Worm (Caenorhabditis elegans): ENCODE results near the gene Y51H4A.938.
A peak's percentile ranks its signal among the peaks of the same experiment; 100 is the strongest.
"Not testable (repeated sequence)": the region's sequence is repeated elsewhere in the genome, so short reads cannot be mapped to it uniquely, and the experiment has no call there.

Y51H4A.938 gene

DNA sequence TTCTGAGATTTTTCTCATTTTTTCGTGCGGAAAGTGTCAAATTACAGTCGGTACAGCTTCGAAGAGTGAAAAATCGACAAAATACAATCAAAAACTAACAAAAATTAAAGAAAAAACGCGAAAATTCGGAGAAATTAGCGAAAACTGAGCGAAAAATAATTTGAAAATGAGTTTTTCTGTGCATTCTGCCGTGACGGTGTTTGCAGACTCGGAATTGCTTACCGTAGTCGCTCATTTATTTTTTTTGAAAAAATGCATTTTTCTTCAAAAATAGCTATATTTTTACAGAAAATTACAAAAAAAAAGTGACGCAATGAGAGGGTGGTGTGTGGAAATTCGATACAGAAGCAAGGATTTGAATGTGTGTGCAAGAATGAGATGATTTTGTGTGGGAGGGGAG lies 22.1 kb downstream of the Y51H4A.938 start:
- TF ChIP-seq ceh-28 (tag; optimal IDR thresholded peaks at IDR 0.05) (no peak), eor-1 (tag; optimal IDR thresholded peaks at IDR 0.05) (no peak), nhr-12 (tag; optimal IDR thresholded peaks at IDR 0.05) (no peak), ztf-11 (tag; optimal IDR thresholded peaks at IDR 0.05) (no peak), ceh-16 (tag; optimal IDR thresholded peaks at IDR 0.05) (no peak)

- TF ChIP-seq snpc-4 (tag; optimal IDR thresholded peaks at IDR 0.05): peak; percentile 20
- TF ChIP-seq pqm-1 (tag; optimal IDR thresholded peaks at IDR 0.05): no peak
- TF ChIP-seq nhr-23 (tag; optimal IDR thresholded peaks at IDR 0.05): no peak
- no peak for TF ChIP-seq aly-2 (tag; optimal IDR thresholded peaks at IDR 0.05)
- TF ChIP-seq nhr-76 (tag; optimal IDR thresholded peaks at IDR 0.05): no peak
Observed at ce11 chrIV:16503590-16504217, 22.7 kb downstream of the Y51H4A.938 start.

- TF ChIP-seq sea-2 (GFP tag; optimal IDR thresholded peaks at IDR 0.05): no peak
- TF ChIP-seq nhr-237 (tag; optimal IDR thresholded peaks at IDR 0.05): no peak
- no peak for TF ChIP-seq skn-1 (tag; optimal IDR thresholded peaks at IDR 0.05)
- no peak for TF ChIP-seq aly-2 (tag; optimal IDR thresholded peaks at IDR 0.05)
- TF ChIP-seq R02D3.7 (tag; optimal IDR thresholded peaks at IDR 0.05): no peak
- TF ChIP-seq hmg-11 (tag; optimal IDR thresholded peaks at IDR 0.05): no peak
- TF ChIP-seq nhr-67 (tag; optimal IDR thresholded peaks at IDR 0.05): no peak
- no peak for TF ChIP-seq pha-4 (tag; optimal IDR thresholded peaks at IDR 0.05)
Observed at ce11 chrIV:16505632-16506203, 24.7 kb downstream of the Y51H4A.938 start, which contains the start of gene zip-7. TSS of gene zip-7 (minus strand) at chrIV:16505682.

ce11 chrIV:16507132-16507531 lies 26.1 kb downstream of the Y51H4A.938 start, which contains the start of gene Y51H4A.935:
TSS of gene Y51H4A.935 (minus strand) at chrIV:16507232.
- not testable (repeated sequence) for TF ChIP-seq nhr-28, skn-1, zag-1 (tag; optimal IDR thresholded peaks at IDR 0.05)

DNA sequence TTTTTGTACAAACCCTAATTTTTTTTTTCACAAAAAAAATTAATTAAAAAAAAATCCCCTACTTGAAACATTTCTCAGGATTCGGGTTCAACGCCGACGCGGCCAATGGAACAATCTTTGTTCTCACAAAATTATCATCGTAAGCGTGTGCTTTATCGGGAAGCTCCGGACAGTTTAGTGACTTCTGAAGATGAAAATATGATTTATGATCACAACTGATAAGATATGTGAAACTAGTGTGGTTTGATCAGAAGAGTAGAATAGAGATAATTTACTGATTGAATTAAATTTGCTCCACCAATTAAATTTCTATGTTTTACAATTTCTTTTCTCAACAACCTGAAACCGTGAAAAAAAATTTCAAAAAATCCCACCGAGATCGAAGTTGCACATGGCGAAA lies 44.0 kb downstream of the Y51H4A.938 start:
- no peak for TF ChIP-seq nfya-1 (tag; optimal IDR thresholded peaks at IDR 0.05; ENCODE audit: insufficient read depth)
- no peak for TF ChIP-seq lin-15B (tag; optimal IDR thresholded peaks at IDR 0.05)
- peak; percentile 73 for TF ChIP-seq elt-2 (tag; optimal IDR thresholded peaks at IDR 0.05)
- TF ChIP-seq tbx-2 (tag; optimal IDR thresholded peaks at IDR 0.05): no peak
- TF ChIP-seq pqm-1 (tag; optimal IDR thresholded peaks at IDR 0.05): peak; percentile 46
- TF ChIP-seq zag-1 (tag; optimal IDR thresholded peaks at IDR 0.05): no peak

- TF ChIP-seq unc-39 (tag; optimal IDR thresholded peaks at IDR 0.05) (no peak), elt-2 (tag; optimal IDR thresholded peaks at IDR 0.05) (no peak), nhr-67 (tag; optimal IDR thresholded peaks at IDR 0.05) (no peak), skn-1 (tag; optimal IDR thresholded peaks at IDR 0.05) (no peak), ceh-82 (tag; optimal IDR thresholded peaks at IDR 0.05) (no peak), ZK546.5 (tag; optimal IDR thresholded peaks at IDR 0.05) (no peak), ceh-28 (tag; optimal IDR thresholded peaks at IDR 0.05) (no peak), elt-3 (tag; optimal IDR thresholded peaks at IDR 0.05) (no peak), fkh-2 (tag; optimal IDR thresholded peaks at IDR 0.05) (no peak), mml-1 (tag; optimal IDR thresholded peaks at IDR 0.05) (no peak), nhr-12 (tag; optimal IDR thresholded peaks at IDR 0.05) (no peak), lin-39 (tag; optimal IDR thresholded peaks at IDR 0.05) (no peak), fkh-10 (GFP tag; optimal IDR thresholded peaks at IDR 0.05) (no peak), elt-1 (tag; optimal IDR thresholded peaks at IDR 0.05) (no peak), egl-5 (tag; optimal IDR thresholded peaks at IDR 0.05) (no peak), aly-2 (tag; optimal IDR thresholded peaks at IDR 0.05) (no peak), lin-15B (tag; optimal IDR thresholded peaks at IDR 0.05) (no peak)
Observed at ce11 chrIV:16526038-16526437, 45.0 kb downstream of the Y51H4A.938 start, which contains the start of gene Y51H4A.5. TSS of gene Y51H4A.5 (minus strand) at chrIV:16526138.

All from whole organism, L3 larva.